Worm (Caenorhabditis elegans) whole organism, L4/young adult: ENCODE measurements around the gene hlh-27.

ENCODE experiments used
- W03F9.2 ChIP-seq: fragments of 150-350 bp; optimal IDR thresholded peaks from 2 replicates; lab custom pipeline; 2014; ENCODE audit warnings: missing biosample characterization, missing genetic modification characterization
- him-1 ChIP-seq: sonication (generic microtip); optimal IDR thresholded peaks from 2 replicates; lab custom pipeline; 2016; ENCODE audit warnings: missing genotype, missing genetic modification reagents, missing genetic modification characterization, missing compliant biosample characterization

- TF ChIP-seq him-1 (no peak), W03F9.2 (no peak)
These were observed 16.4 kb upstream of the hlh-27 start, which contains the start of gene ins-11 for ce11 chrII:5556431-5556830.
